Worm (Caenorhabditis elegans): ENCODE results near the gene K10G4.10.

DNA sequence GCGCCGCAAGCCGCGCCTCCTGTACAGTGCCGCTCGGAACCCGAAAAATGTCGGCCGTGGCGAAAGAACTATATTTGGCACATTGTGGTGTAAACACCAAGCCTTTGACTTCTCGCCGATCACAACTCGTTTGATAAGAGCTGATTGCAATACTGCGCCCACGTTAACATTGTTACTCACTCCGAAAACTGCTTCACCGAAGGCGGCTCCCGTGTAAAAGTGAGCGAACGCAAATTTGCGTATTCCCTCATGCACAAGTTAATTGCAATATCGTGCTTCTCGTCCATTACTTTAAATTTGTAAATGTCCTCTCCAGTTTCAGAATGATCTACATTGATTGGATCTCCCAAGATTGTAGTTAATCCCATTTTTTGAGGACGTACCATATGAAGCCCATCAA lies 10.8 kb downstream of the K10G4.10 start:
- TF ChIP-seq dao-5 (tag; optimal IDR thresholded peaks at IDR 0.05) (no peak), him-1 (tag; optimal IDR thresholded peaks at IDR 0.05) (no peak), W03F9.2 (tag; optimal IDR thresholded peaks at IDR 0.05) (no peak)
